Worm (Caenorhabditis elegans) whole organism, L3 larva: ENCODE data around the gene F41D9.2.
"Not testable (repeated sequence)": the region's sequence is repeated elsewhere in the genome, so short reads cannot be mapped to it uniquely, and the experiment has no call there.

Source experiments
- R02D3.7 ChIP-seq: fragments of 150-350 bp; optimal IDR thresholded peaks from 2 replicates; lab custom pipeline; 2014; ENCODE audit warnings: missing biosample characterization, missing genetic modification characterization
- ZK546.5 ChIP-seq: sonication (generic microtip); optimal IDR thresholded peaks from 2 replicates; lab custom pipeline; 2017; ENCODE audit warnings: missing biosample characterization, missing genetic modification characterization
- aly-2 ChIP-seq: fragments of 150-350 bp; optimal IDR thresholded peaks from 2 replicates; lab custom pipeline; 2014; ENCODE audit warnings: missing biosample characterization, missing genetic modification characterization
- ama-1 ChIP-seq: fragments of 150-350 bp; optimal IDR thresholded peaks from 2 replicates; lab custom pipeline; 2018
- ceh-16 ChIP-seq: sonication (generic microtip); optimal IDR thresholded peaks from 2 replicates; lab custom pipeline; 2017; ENCODE audit warnings: missing biosample characterization, missing genetic modification characterization
- ceh-28 ChIP-seq: fragments of 150-350 bp; optimal IDR thresholded peaks from 2 replicates; lab custom pipeline; 2014; ENCODE audit warnings: missing biosample characterization, missing genetic modification reagents, missing genetic modification characterization
- ceh-82 ChIP-seq: fragments of 150-350 bp; optimal IDR thresholded peaks from 2 replicates; lab custom pipeline; 2014; ENCODE audit warnings: missing biosample characterization, missing genetic modification characterization
- ceh-9 ChIP-seq: sonication (generic microtip); optimal IDR thresholded peaks from 2 replicates; lab custom pipeline; 2018; ENCODE audit warnings: missing biosample characterization, missing genetic modification characterization
- daf-12 ChIP-seq: fragments of 150-350 bp; optimal IDR thresholded peaks from 2 replicates; lab custom pipeline; 2014; ENCODE audit warnings: missing biosample characterization, missing genetic modification reagents, missing genetic modification characterization
- egl-27 ChIP-seq: sonication (generic microtip); optimal IDR thresholded peaks from 4 replicates; lab custom pipeline; 2017; ENCODE audit warnings: missing biosample characterization, missing genetic modification reagents, missing genetic modification characterization
- egl-5 ChIP-seq: fragments of 150-350 bp; optimal IDR thresholded peaks from 2 replicates; lab custom pipeline; 2017; ENCODE audit warnings: missing biosample characterization, missing genetic modification reagents, missing genetic modification characterization, inconsistent platforms
- elt-1 ChIP-seq: fragments of 150-350 bp; optimal IDR thresholded peaks from 2 replicates; lab custom pipeline; 2014; ENCODE audit warnings: missing biosample characterization, missing genetic modification characterization
- elt-2 ChIP-seq: sonication (generic microtip); optimal IDR thresholded peaks from 2 replicates; lab custom pipeline; 2016; ENCODE audit warnings: missing genetic modification reagents, mild to moderate bottlenecking, missing genetic modification characterization, missing compliant biosample characterization
- elt-3 ChIP-seq, 3 experiments: fragments of 150-350 bp in 1 of 3; sonication (generic microtip) in 2 of 3; optimal IDR thresholded peaks; 2 replicates in 2 of 3; 4 replicates in 1 of 3; lab custom pipeline; 2014 to 2017; ENCODE audit warnings: missing biosample characterization in 3 of 3, missing genetic modification characterization in 3 of 3
- eor-1 ChIP-seq, 2 experiments: fragments of 150-350 bp; optimal IDR thresholded peaks; 2 replicates each; lab custom pipeline; 2014 to 2018; ENCODE audit warnings: missing biosample characterization in 2 of 2, missing genetic modification characterization in 2 of 2
- fkh-2 ChIP-seq: fragments of 150-350 bp; optimal IDR thresholded peaks from 2 replicates; lab custom pipeline; 2014; ENCODE audit warnings: missing biosample characterization, missing genetic modification reagents, missing genetic modification characterization
- fos-1 ChIP-seq: fragments of 150-350 bp; optimal IDR thresholded peaks from 2 replicates; lab custom pipeline; 2014; ENCODE audit warnings: missing biosample characterization, missing genetic modification characterization
- hmg-11 ChIP-seq: sonication (generic microtip); optimal IDR thresholded peaks from 2 replicates; lab custom pipeline; 2016; ENCODE audit warnings: missing genetic modification characterization, missing compliant biosample characterization
- jun-1 ChIP-seq: fragments of 150-350 bp; optimal IDR thresholded peaks from 2 replicates; lab custom pipeline; 2014; ENCODE audit warnings: missing biosample characterization, missing genetic modification reagents, missing genetic modification characterization
- lin-15B ChIP-seq: fragments of 150-350 bp; optimal IDR thresholded peaks from 2 replicates; lab custom pipeline; 2014; ENCODE audit warnings: missing biosample characterization, missing genetic modification characterization
- lin-39 ChIP-seq: fragments of 150-350 bp; optimal IDR thresholded peaks from 2 replicates; lab custom pipeline; 2018; ENCODE audit warnings: missing biosample characterization, missing genetic modification reagents, missing genetic modification characterization
- lsy-12 ChIP-seq: sonication (generic microtip); optimal IDR thresholded peaks from 2 replicates; lab custom pipeline; 2016; ENCODE audit warnings: mild to moderate bottlenecking, missing genetic modification characterization, missing compliant biosample characterization
- mdl-1 ChIP-seq: fragments of 150-350 bp; optimal IDR thresholded peaks from 2 replicates; lab custom pipeline; 2014; ENCODE audit warnings: missing biosample characterization, missing genetic modification characterization
- mml-1 ChIP-seq: fragments of 150-350 bp; sonication (generic microtip); optimal IDR thresholded peaks from 3 replicates; lab custom pipeline; 2014; ENCODE audit warnings: missing biosample characterization, missing genetic modification characterization
- nfya-1 ChIP-seq: sonication (generic microtip); optimal IDR thresholded peaks from 2 replicates; lab custom pipeline; 2017; ENCODE audit warnings: missing genetic modification characterization, mild to moderate bottlenecking, missing compliant biosample characterization, antibody characterized with exemption, moderate library complexity; ENCODE audit not compliant: insufficient read depth
- nhr-12 ChIP-seq: fragments of 150-350 bp; optimal IDR thresholded peaks from 2 replicates; lab custom pipeline; 2014; ENCODE audit warnings: missing biosample characterization, missing genetic modification characterization
- nhr-23 ChIP-seq: fragments of 150-350 bp; optimal IDR thresholded peaks from 2 replicates; lab custom pipeline; 2014; ENCODE audit warnings: missing biosample characterization, missing genetic modification reagents, missing genetic modification characterization
- nhr-237 ChIP-seq: fragments of 150-350 bp; optimal IDR thresholded peaks from 2 replicates; lab custom pipeline; 2014; ENCODE audit warnings: missing biosample characterization, missing genetic modification characterization
- nhr-25 ChIP-seq: sonication (generic microtip); optimal IDR thresholded peaks from 2 replicates; lab custom pipeline; 2017; ENCODE audit warnings: missing biosample characterization, missing genetic modification characterization
- nhr-43 ChIP-seq: sonication (generic microtip); optimal IDR thresholded peaks from 2 replicates; lab custom pipeline; 2016; ENCODE audit warnings: mild to moderate bottlenecking, missing genetic modification characterization, missing compliant biosample characterization; ENCODE audit not compliant: poor library complexity, severe bottlenecking
- nhr-67 ChIP-seq: fragments of 150-350 bp; optimal IDR thresholded peaks from 2 replicates; lab custom pipeline; 2014; ENCODE audit warnings: missing biosample characterization, missing genetic modification characterization
- nhr-76 ChIP-seq: fragments of 150-350 bp; sonication (generic microtip); optimal IDR thresholded peaks from 5 replicates; lab custom pipeline; 2014; ENCODE audit warnings: missing biosample characterization, missing genetic modification characterization
- nhr-77 ChIP-seq: fragments of 150-350 bp; optimal IDR thresholded peaks from 2 replicates; lab custom pipeline; 2014; ENCODE audit warnings: missing biosample characterization, missing genetic modification characterization
- pha-4 ChIP-seq: fragments of 150-350 bp; optimal IDR thresholded peaks from 2 replicates; lab custom pipeline; 2014; ENCODE audit warnings: missing biosample characterization, missing genetic modification reagents, missing genetic modification characterization
- sea-2 ChIP-seq: fragments of 150-350 bp; sonication (generic microtip); optimal IDR thresholded peaks from 4 replicates; lab custom pipeline; 2014; ENCODE audit warnings: missing biosample characterization, missing genetic modification reagents, missing genetic modification characterization
- skn-1 ChIP-seq: fragments of 150-350 bp; optimal IDR thresholded peaks from 2 replicates; lab custom pipeline; 2014; ENCODE audit warnings: missing biosample characterization, missing genetic modification characterization
- snpc-4 ChIP-seq: fragments of 150-350 bp; optimal IDR thresholded peaks from 2 replicates; lab custom pipeline; 2014; ENCODE audit warnings: missing biosample characterization, missing genetic modification characterization
- tbx-2 ChIP-seq: sonication (generic microtip); optimal IDR thresholded peaks from 2 replicates; lab custom pipeline; 2016; ENCODE audit warnings: mild to moderate bottlenecking, missing genetic modification characterization, missing compliant biosample characterization
- unc-39 ChIP-seq: sonication (generic microtip); optimal IDR thresholded peaks from 4 replicates; lab custom pipeline; 2017; ENCODE audit warnings: missing biosample characterization, missing genetic modification characterization
- unc-62 ChIP-seq: fragments of 150-350 bp; sonication (generic microtip); optimal IDR thresholded peaks from 4 replicates; lab custom pipeline; 2014; ENCODE audit warnings: missing biosample characterization, missing genetic modification reagents, missing genetic modification characterization
- zag-1 ChIP-seq: fragments of 150-350 bp; optimal IDR thresholded peaks from 2 replicates; lab custom pipeline; 2014; ENCODE audit warnings: missing biosample characterization, missing genetic modification characterization
- ztf-11 ChIP-seq: fragments of 150-350 bp; optimal IDR thresholded peaks from 2 replicates; lab custom pipeline; 2014; ENCODE audit warnings: missing biosample characterization, missing genetic modification characterization
- ztf-4 ChIP-seq: fragments of 150-350 bp; optimal IDR thresholded peaks from 2 replicates; lab custom pipeline; 2014; ENCODE audit warnings: missing biosample characterization, missing genetic modification characterization

Gene F41D9.2

ce11 chrX:8410754-8411153, 26.0 kb upstream of the F41D9.2 start, which contains the start of gene F08F1.9:
TSS of gene F08F1.9 (minus strand) at chrX:8410854.
- TF ChIP-seq ZK546.5 (tag; lab: Kevin White, UChicago); snpc-4; hmg-11 (tag; lab: Kevin White, UChicago): not testable (repeated sequence)

ce11 chrX:8408267-8408666, 23.5 kb upstream of the F41D9.2 start, which contains the start of gene sulp-3:
TSS of gene sulp-3 (minus strand) at chrX:8408367.
- TF ChIP-seq ceh-16 (tag; lab: Kevin White, UChicago), result no peak
- TF ChIP-seq jun-1, result no peak
- no peak for TF ChIP-seq elt-2
- no peak for TF ChIP-seq ZK546.5 (tag; lab: Kevin White, UChicago)
- TF ChIP-seq nhr-25 (tag; lab: Kevin White, UChicago), result no peak
- TF ChIP-seq unc-62, result no peak
- TF ChIP-seq nhr-23 (tag; lab: Kevin White, UChicago), result no peak
- TF ChIP-seq skn-1 (tag; lab: Kevin White, UChicago), result no peak
- no peak for TF ChIP-seq nhr-67 (tag; lab: Kevin White, UChicago)
- TF ChIP-seq sea-2, result no peak
- TF ChIP-seq egl-27 (tag; lab: Kevin White, UChicago), result no peak
- TF ChIP-seq aly-2 (tag; lab: Kevin White, UChicago), result no peak
- no peak for TF ChIP-seq nhr-76 (tag; lab: Kevin White, UChicago)
- no peak for TF ChIP-seq mdl-1
- TF ChIP-seq fos-1 (tag; lab: Kevin White, UChicago), result no peak
- TF ChIP-seq tbx-2, result no peak
- no peak for TF ChIP-seq unc-39 (tag; lab: Kevin White, UChicago)
- no peak for TF ChIP-seq ceh-9

- TF ChIP-seq nhr-23 (tag; lab: Kevin White, UChicago), result no peak
- no peak for TF ChIP-seq ceh-16 (tag; lab: Kevin White, UChicago)
- TF ChIP-seq mml-1 (tag; lab: Kevin White, UChicago), result no peak
These were observed 22.1 kb upstream of the F41D9.2 start for ce11 chrX:8406815-8407214.

- peak; percentile 71 for TF ChIP-seq ceh-28
- TF ChIP-seq unc-62, result peak; percentile 48
- TF ChIP-seq ceh-16 (tag; lab: Kevin White, UChicago), result no peak
- no peak for TF ChIP-seq ztf-11 (tag; lab: Kevin White, UChicago)
- TF ChIP-seq egl-27 (tag; lab: Kevin White, UChicago), result peak; percentile 61
- TF ChIP-seq lsy-12, result peak; percentile 90
- peak; percentile 99 for TF ChIP-seq hmg-11 (tag; lab: Kevin White, UChicago)
- TF ChIP-seq nhr-12 (tag; lab: Kevin White, UChicago), result no peak
- TF ChIP-seq nhr-237 (tag; lab: Kevin White, UChicago), result no peak
- peak; percentile 20 for TF ChIP-seq zag-1 (tag; lab: Kevin White, UChicago)
- no peak for TF ChIP-seq ceh-9
- TF ChIP-seq nhr-23 (tag; lab: Kevin White, UChicago), result peak; percentile 64
- peak; percentile 89 for TF ChIP-seq nhr-25 (tag; lab: Kevin White, UChicago)
- peak; percentile 79 for TF ChIP-seq ceh-82 (tag; lab: Kevin White, UChicago)
- no peak for TF ChIP-seq unc-39 (tag; lab: Kevin White, UChicago)
- no peak for TF ChIP-seq ZK546.5 (tag; lab: Kevin White, UChicago)
- TF ChIP-seq nhr-43, result peak; percentile 83
- TF ChIP-seq sea-2, result peak; percentile 81
- no peak for TF ChIP-seq mml-1 (tag; lab: Kevin White, UChicago)
- TF ChIP-seq mdl-1, result peak; percentile 64
- TF ChIP-seq skn-1 (tag; lab: Kevin White, UChicago), result peak; percentile 94
- TF ChIP-seq egl-5 (tag; lab: Kevin White, UChicago), result peak; percentile 94
- peak; percentile 83 for TF ChIP-seq jun-1
- peak; percentile 60 for TF ChIP-seq R02D3.7 (tag; lab: Kevin White, UChicago)
- TF ChIP-seq fkh-2 (tag; lab: Kevin White, UChicago), result no peak
- peak; percentile 20 for TF ChIP-seq ama-1 (lab: Kevin White, UChicago)
- no peak for TF ChIP-seq ztf-4
- TF ChIP-seq elt-2, result peak; percentile 77
- peak; percentile 91 for TF ChIP-seq lin-39
- peak; percentile 50 for TF ChIP-seq lin-15B (tag; lab: Kevin White, UChicago)
- TF ChIP-seq nhr-77 (tag; lab: Kevin White, UChicago), result peak; percentile 79
- no peak for TF ChIP-seq eor-1 (tag; optimal IDR thresholded peaks at IDR 0.05; lab: Kevin White, UChicago)
- peak; percentile 26 for TF ChIP-seq fos-1 (tag; lab: Kevin White, UChicago)
- no peak for TF ChIP-seq snpc-4
- no peak for TF ChIP-seq daf-12 (tag; lab: Kevin White, UChicago)
- TF ChIP-seq nhr-76 (tag; lab: Kevin White, UChicago), result no peak
- TF ChIP-seq elt-1 (tag; lab: Kevin White, UChicago), result peak; percentile 10
- peak in 1 of 3 experiments; percentile 86 for TF ChIP-seq elt-3 (tag; optimal IDR thresholded peaks at IDR 0.05; lab: Kevin White, UChicago)
- TF ChIP-seq tbx-2, result peak; percentile 91
- peak; percentile 84 for TF ChIP-seq pha-4 (tag; lab: Kevin White, UChicago)
- peak; percentile 79 for TF ChIP-seq nfya-1 (tag; lab: Kevin White, UChicago)
These were observed 19.8 kb upstream of the F41D9.2 start for ce11 chrX:8404308-8405085.
